Worm (Caenorhabditis elegans) whole organism, L1 larva: ENCODE results near the gene F48E3.9.

Experiments used
- C16A3.4 ChIP-seq: fragments of 150-350 bp; optimal IDR thresholded peaks from 2 replicates; lab custom pipeline; 2014; ENCODE audit warnings: missing biosample characterization, missing genetic modification characterization
- C34B4.2 ChIP-seq: sonication (generic microtip); optimal IDR thresholded peaks from 2 replicates; lab custom pipeline; 2017; ENCODE audit warnings: mild to moderate bottlenecking, missing genetic modification characterization, missing compliant biosample characterization
- blmp-1 ChIP-seq: fragments of 150-350 bp; optimal IDR thresholded peaks from 2 replicates; lab custom pipeline; 2014; ENCODE audit warnings: missing biosample characterization, missing genetic modification characterization
- ceh-82 ChIP-seq, 3 experiments: fragments of 150-350 bp in 1 of 3; sonication (generic microtip) in 2 of 3; optimal IDR thresholded peaks; 2 replicates each; lab custom pipeline; 2014 to 2017; ENCODE audit warnings: missing biosample characterization in 3 of 3, missing genetic modification characterization in 3 of 3
- ceh-88 ChIP-seq: fragments of 200-800 bp; sonication (Bioruptor generic); IDR thresholded peaks from 2 replicates; pipeline ENCODE4 v1.3.6; 2022; ENCODE audit warnings: missing genetic modification characterization, missing compliant biosample characterization
- ceh-90 ChIP-seq: sonication (generic microtip); optimal IDR thresholded peaks from 2 replicates; lab custom pipeline; 2016; ENCODE audit warnings: missing genetic modification characterization, missing compliant biosample characterization
- dsc-1 ChIP-seq: sonication (generic microtip); optimal IDR thresholded peaks from 2 replicates; lab custom pipeline; 2016; ENCODE audit warnings: mild to moderate bottlenecking, missing genetic modification characterization, missing compliant biosample characterization
- efl-1 ChIP-seq, 4 experiments: fragments of 150-350 bp; optimal IDR thresholded peaks in 3 of 4; peaks in 1 of 4; 1 replicate in 1 of 4; 2 replicates in 3 of 4; lab custom pipeline; 2014; ENCODE audit warnings: missing biosample characterization in 2 of 4, missing genetic modification characterization in 2 of 4, missing genetic modification reagents in 2 of 4
- fkh-10 ChIP-seq: sonication (generic microtip); optimal IDR thresholded peaks from 2 replicates; lab custom pipeline; 2017; ENCODE audit warnings: missing biosample characterization, missing genetic modification reagents, missing genetic modification characterization
- fkh-4 ChIP-seq: sonication (generic microtip); optimal IDR thresholded peaks from 2 replicates; lab custom pipeline; 2016; ENCODE audit warnings: missing compliant biosample characterization, missing genetic modification characterization, borderline replicate concordance
- fkh-8 ChIP-seq: sonication (generic microtip); optimal IDR thresholded peaks from 2 replicates; lab custom pipeline; 2016; ENCODE audit warnings: mild to moderate bottlenecking, missing genetic modification characterization, missing compliant biosample characterization
- hlh-17 ChIP-seq: fragments of 200-800 bp; sonication (Bioruptor generic); optimal IDR thresholded peaks from 2 replicates; lab custom pipeline; 2018; ENCODE audit warnings: missing genetic modification characterization, mild to moderate bottlenecking, missing compliant biosample characterization, moderate library complexity, borderline replicate concordance
- hlh-4 ChIP-seq: sonication (generic microtip); optimal IDR thresholded peaks from 2 replicates; lab custom pipeline; 2016; ENCODE audit warnings: mild to moderate bottlenecking, missing genetic modification characterization, missing compliant biosample characterization
- hpl-2 ChIP-seq: fragments of 150-350 bp; optimal IDR thresholded peaks from 2 replicates; lab custom pipeline; 2014; ENCODE audit warnings: missing biosample characterization, missing genetic modification reagents, missing genetic modification characterization
- lin-14 ChIP-seq: fragments of 200-800 bp; sonication (Bioruptor generic); optimal IDR thresholded peaks from 2 replicates; lab custom pipeline; 2018; ENCODE audit warnings: mild to moderate bottlenecking, missing genetic modification characterization, moderate library complexity, missing compliant biosample characterization
- lin-35 ChIP-seq, 2 experiments: fragments of 150-350 bp; optimal IDR thresholded peaks; 2 replicates each; lab custom pipeline; 2014; ENCODE audit warnings: missing biosample characterization in 2 of 2, missing genetic modification characterization in 2 of 2, missing genetic modification reagents in 2 of 2
- lsy-2 ChIP-seq, 2 experiments: fragments of 150-350 bp; optimal IDR thresholded peaks; 2 replicates each; lab custom pipeline; 2014; ENCODE audit warnings: missing biosample characterization in 2 of 2, missing genetic modification characterization in 2 of 2
- mdl-1 ChIP-seq, 2 experiments: fragments of 150-350 bp; optimal IDR thresholded peaks; 2 replicates each; lab custom pipeline; 2014 to 2017; ENCODE audit warnings: missing biosample characterization in 2 of 2, missing genetic modification characterization in 2 of 2, inconsistent platforms in 1 of 2
- nhr-11 ChIP-seq: fragments of 150-350 bp; optimal IDR thresholded peaks from 2 replicates; lab custom pipeline; 2014; ENCODE audit warnings: missing biosample characterization, missing genetic modification characterization
- nhr-28 ChIP-seq: fragments of 150-350 bp; optimal IDR thresholded peaks from 2 replicates; lab custom pipeline; 2014; ENCODE audit warnings: missing biosample characterization, missing genetic modification characterization
- nhr-47 ChIP-seq: sonication (generic microtip); optimal IDR thresholded peaks from 2 replicates; lab custom pipeline; 2016; ENCODE audit warnings: mild to moderate bottlenecking, missing genetic modification characterization, moderate library complexity, missing compliant biosample characterization
- nhr-71 ChIP-seq: sonication (generic microtip); optimal IDR thresholded peaks from 2 replicates; lab custom pipeline; 2016; ENCODE audit warnings: mild to moderate bottlenecking, missing genetic modification characterization, moderate library complexity, missing compliant biosample characterization
- nhr-84 ChIP-seq: sonication (generic microtip); optimal IDR thresholded peaks from 2 replicates; lab custom pipeline; 2017; ENCODE audit warnings: missing biosample characterization, missing genetic modification characterization
- nhr-85 ChIP-seq: sonication (generic microtip); peaks from one replicate; lab custom pipeline; 2016; ENCODE audit warnings: missing genetic modification characterization, inconsistent platforms, missing compliant biosample characterization
- rnt-1 ChIP-seq: sonication (generic microtip); optimal IDR thresholded peaks from 2 replicates; lab custom pipeline; 2016; ENCODE audit warnings: mild to moderate bottlenecking, missing genetic modification characterization, moderate library complexity, missing compliant biosample characterization
- snu-23 ChIP-seq: sonication (generic microtip); optimal IDR thresholded peaks from 2 replicates; lab custom pipeline; 2016; ENCODE audit warnings: missing genetic modification characterization, missing compliant biosample characterization
- swsn-7 ChIP-seq: sonication (generic microtip); optimal IDR thresholded peaks from 2 replicates; lab custom pipeline; 2016; ENCODE audit warnings: missing genetic modification characterization, missing compliant biosample characterization
- unc-130 ChIP-seq: fragments of 150-350 bp; optimal IDR thresholded peaks from 2 replicates; lab custom pipeline; 2017; ENCODE audit warnings: missing biosample characterization, missing genetic modification characterization, inconsistent platforms
- unc-30 ChIP-seq: sonication (generic microtip); optimal IDR thresholded peaks from 2 replicates; lab custom pipeline; 2017; ENCODE audit warnings: missing biosample characterization, missing genetic modification characterization
- unc-86 ChIP-seq: sonication (generic microtip); optimal IDR thresholded peaks from 2 replicates; lab custom pipeline; 2016; ENCODE audit warnings: missing genetic modification characterization, missing compliant biosample characterization
- unc-98 ChIP-seq: fragments of 200-800 bp; sonication (Bioruptor generic); IDR thresholded peaks from 2 replicates; pipeline ENCODE4 v1.3.6; 2022; ENCODE audit warnings: missing genetic modification characterization, missing compliant biosample characterization
- vab-15 ChIP-seq: sonication (generic microtip); optimal IDR thresholded peaks from 2 replicates; lab custom pipeline; 2017; ENCODE audit warnings: missing genotype, mild to moderate bottlenecking, missing genetic modification characterization, missing compliant biosample characterization
- xbp-1 ChIP-seq: sonication (generic microtip); optimal IDR thresholded peaks from 2 replicates; lab custom pipeline; 2016; ENCODE audit warnings: missing genetic modification characterization, missing compliant biosample characterization
- zag-1 ChIP-seq: fragments of 150-350 bp; optimal IDR thresholded peaks from 2 replicates; lab custom pipeline; 2014; ENCODE audit warnings: missing biosample characterization, missing genetic modification characterization
- ztf-11 ChIP-seq, 2 experiments: sonication (generic microtip); optimal IDR thresholded peaks; 2 replicates each; lab custom pipeline; 2016 to 2017; ENCODE audit warnings: missing genetic modification characterization in 2 of 2, missing biosample characterization in 1 of 2, missing compliant biosample characterization in 1 of 2

The F48E3.9 gene

ce11 chrX:7447340-7447739 lies 33.5 kb upstream of the F48E3.9 start:
- peak; percentile 36 for TF ChIP-seq fkh-8 (tag; lab: Kevin White, UChicago)
- no peak for TF ChIP-seq unc-130
- TF ChIP-seq nhr-47 (tag; lab: Kevin White, UChicago) = no peak
- TF ChIP-seq dsc-1 (tag; lab: Kevin White, UChicago) = peak; percentile 90
- no peak for TF ChIP-seq ceh-82 (tag; optimal IDR thresholded peaks at IDR 0.05; lab: Kevin White, UChicago)
- TF ChIP-seq fkh-4 (tag; lab: Kevin White, UChicago) = peak; percentile 76
- TF ChIP-seq nhr-71 (tag; lab: Kevin White, UChicago) = peak; percentile 47
- no peak for TF ChIP-seq C34B4.2 (tag; lab: Kevin White, UChicago)
- TF ChIP-seq hpl-2 (GFP tag; lab: Kevin White, UChicago) = no peak
- peak; percentile 96 for TF ChIP-seq hlh-4

ce11 chrX:7452606-7453005 lies 28.2 kb upstream of the F48E3.9 start:
- TF ChIP-seq ceh-82 (tag; optimal IDR thresholded peaks at IDR 0.05; lab: Kevin White, UChicago) = no peak
- TF ChIP-seq, all 84 proteins: peak for 0

- no peak for TF ChIP-seq vab-15
- TF ChIP-seq ztf-11 (tag; optimal IDR thresholded peaks at IDR 0.05; lab: Kevin White, UChicago) = no peak
- TF ChIP-seq C16A3.4 (tag; lab: Kevin White, UChicago) = no peak
- TF ChIP-seq unc-130 = no peak
- peak; percentile 15 for TF ChIP-seq dsc-1 (tag; lab: Kevin White, UChicago)
- no peak for TF ChIP-seq lin-35 (GFP tag; optimal IDR thresholded peaks at IDR 0.05; lab: Kevin White, UChicago)
- no peak for TF ChIP-seq zag-1 (tag; lab: Kevin White, UChicago)
These were observed 24.9 kb upstream of the F48E3.9 start for ce11 chrX:7455960-7456359.

- TF ChIP-seq rnt-1 (tag; lab: Kevin White, UChicago) = no peak
- TF ChIP-seq snu-23 = no peak
- TF ChIP-seq nhr-11 = no peak
- TF ChIP-seq lin-14 (GFP tag; lab: Kevin White, UChicago) = peak; percentile 23
- no peak for TF ChIP-seq unc-130
- TF ChIP-seq unc-98 (GFP tag; lab: Robert Waterston, UW) = no peak
- TF ChIP-seq efl-1 (optimal IDR thresholded peaks at IDR 0.05; lab: Kevin White, UChicago) = no peak
- no peak for TF ChIP-seq efl-1 (GFP tag; optimal IDR thresholded peaks at IDR 0.05 in 1 of 2; lab: Kevin White, UChicago)
- TF ChIP-seq xbp-1 (tag; lab: Kevin White, UChicago) = no peak
- no peak for TF ChIP-seq ceh-88 (GFP tag; lab: Robert Waterston, UW)
- TF ChIP-seq mdl-1 (tag; optimal IDR thresholded peaks at IDR 0.05; lab: Kevin White, UChicago) = no peak
- no peak for TF ChIP-seq hlh-4
- TF ChIP-seq nhr-84 (tag; lab: Kevin White, UChicago) = no peak
- peak; percentile 63 for TF ChIP-seq fkh-10
- peak; percentile 7 for TF ChIP-seq dsc-1 (tag; lab: Kevin White, UChicago)
- TF ChIP-seq ceh-90 (tag; lab: Kevin White, UChicago) = no peak
- no peak for TF ChIP-seq nhr-28 (tag; lab: Kevin White, UChicago)
- TF ChIP-seq lsy-2 (tag; optimal IDR thresholded peaks at IDR 0.05; lab: Kevin White, UChicago) = peak in 1 of 2 experiments; percentile 65
- TF ChIP-seq hlh-17 (GFP tag; lab: Kevin White, UChicago) = no peak
- TF ChIP-seq nhr-71 (tag; lab: Kevin White, UChicago) = no peak
- TF ChIP-seq C34B4.2 (tag; lab: Kevin White, UChicago) = no peak
These were observed 23.6 kb upstream of the F48E3.9 start for ce11 chrX:7457154-7457674.

ce11 chrX:7460516-7460915 lies 20.3 kb upstream of the F48E3.9 start:
- TF ChIP-seq unc-30 (tag; lab: Kevin White, UChicago) (no peak), unc-86 (peak; percentile 33), nhr-85 (tag; lab: Kevin White, UChicago) (peak; percentile 43), xbp-1 (tag; lab: Kevin White, UChicago) (peak; percentile 27), swsn-7 (tag; lab: Kevin White, UChicago) (peak; percentile 4), blmp-1 (tag; lab: Kevin White, UChicago) (no peak), lin-14 (GFP tag; lab: Kevin White, UChicago) (peak; percentile 31), lsy-2 (tag; optimal IDR thresholded peaks at IDR 0.05; lab: Kevin White, UChicago) (peak in 1 of 2 experiments; percentile 33)
- TF ChIP-seq, all 84 proteins: peak for 6
